Fruit fly (Drosophila melanogaster): ENCODE data around the gene CG7271.

- TF ChIP-seq Crg-1 (GFP tag; optimal IDR thresholded peaks at IDR 0.05) = no peak
- TF ChIP-seq CG14711 (tag; optimal IDR thresholded peaks at IDR 0.05) = no peak
- no peak for TF ChIP-seq Mnt (GFP tag; optimal IDR thresholded peaks at IDR 0.05)
- no peak for TF ChIP-seq tj (GFP tag; optimal IDR thresholded peaks at IDR 0.05)
- TF ChIP-seq kay (GFP tag; ENCODE audit: borderline replicate concordance) = no peak
- TF ChIP-seq cic (GFP tag; optimal IDR thresholded peaks at IDR 0.05) = no peak
- no peak for TF ChIP-seq CG1620 (GFP tag; optimal IDR thresholded peaks at IDR 0.05)
- TF ChIP-seq CG12768 (GFP tag; optimal IDR thresholded peaks at IDR 0.05) = no peak
- no peak for TF ChIP-seq bab1 (GFP tag; optimal IDR thresholded peaks at IDR 0.05)
- no peak for TF ChIP-seq pad (GFP tag; optimal IDR thresholded peaks at IDR 0.05)
- no peak for TF ChIP-seq cnc (optimal IDR thresholded peaks at IDR 0.05)
Measured at dm6 chr3L:18593671-18594070, 5.1 kb downstream of the CG7271 start, which contains the start of gene term.

Measured in whole organism, adult.